Worm (Caenorhabditis elegans) whole organism, L1 larva: ENCODE results near the gene str-193.

ENCODE experiments used
- C16A3.4 ChIP-seq: fragments of 150-350 bp; optimal IDR thresholded peaks from 2 replicates; lab custom pipeline; 2014; ENCODE audit warnings: missing biosample characterization, missing genetic modification characterization
- fos-1 ChIP-seq: fragments of 150-350 bp; optimal IDR thresholded peaks from 2 replicates; lab custom pipeline; 2014; ENCODE audit warnings: missing biosample characterization, missing genetic modification characterization
- jun-1 ChIP-seq: fragments of 150-350 bp; optimal IDR thresholded peaks from 2 replicates; lab custom pipeline; 2014; ENCODE audit warnings: missing biosample characterization, missing genetic modification reagents, missing genetic modification characterization
- lin-15B ChIP-seq: fragments of 150-350 bp; sonication (generic microtip); optimal IDR thresholded peaks from 3 replicates; lab custom pipeline; 2014; ENCODE audit warnings: missing biosample characterization, missing genetic modification characterization
- lin-35 ChIP-seq, 2 experiments: fragments of 150-350 bp; optimal IDR thresholded peaks; 2 replicates each; lab custom pipeline; 2014; ENCODE audit warnings: missing biosample characterization in 2 of 2, missing genetic modification characterization in 2 of 2, missing genetic modification reagents in 2 of 2
- nhr-11 ChIP-seq: fragments of 150-350 bp; optimal IDR thresholded peaks from 2 replicates; lab custom pipeline; 2014; ENCODE audit warnings: missing biosample characterization, missing genetic modification characterization
- nhr-12 ChIP-seq: sonication (generic microtip); optimal IDR thresholded peaks from 2 replicates; lab custom pipeline; 2017; ENCODE audit warnings: missing biosample characterization, missing genetic modification characterization
- nhr-19 ChIP-seq: fragments of 200-800 bp; sonication (Bioruptor generic); conservative IDR thresholded peaks from 2 replicates; pipeline ENCODE4 v1.3.6; 2022; ENCODE audit warnings: missing genetic modification characterization, missing compliant biosample characterization
- pag-3 ChIP-seq: sonication (generic microtip); optimal IDR thresholded peaks from 2 replicates; lab custom pipeline; 2017; ENCODE audit warnings: missing genetic modification characterization, mild to moderate bottlenecking, missing compliant biosample characterization, antibody characterized with exemption, borderline replicate concordance; ENCODE audit not compliant: insufficient read depth
- snpc-4 ChIP-seq: fragments of 150-350 bp; optimal IDR thresholded peaks from 2 replicates; lab custom pipeline; 2014; ENCODE audit warnings: missing biosample characterization, missing genetic modification characterization
- tbx-2 ChIP-seq: sonication (generic microtip); optimal IDR thresholded peaks from 2 replicates; lab custom pipeline; 2016; ENCODE audit warnings: missing genetic modification characterization, missing compliant biosample characterization
- ztf-4 ChIP-seq: fragments of 150-350 bp; optimal IDR thresholded peaks from 2 replicates; lab custom pipeline; 2014; ENCODE audit warnings: missing biosample characterization, missing genetic modification characterization

DNA sequence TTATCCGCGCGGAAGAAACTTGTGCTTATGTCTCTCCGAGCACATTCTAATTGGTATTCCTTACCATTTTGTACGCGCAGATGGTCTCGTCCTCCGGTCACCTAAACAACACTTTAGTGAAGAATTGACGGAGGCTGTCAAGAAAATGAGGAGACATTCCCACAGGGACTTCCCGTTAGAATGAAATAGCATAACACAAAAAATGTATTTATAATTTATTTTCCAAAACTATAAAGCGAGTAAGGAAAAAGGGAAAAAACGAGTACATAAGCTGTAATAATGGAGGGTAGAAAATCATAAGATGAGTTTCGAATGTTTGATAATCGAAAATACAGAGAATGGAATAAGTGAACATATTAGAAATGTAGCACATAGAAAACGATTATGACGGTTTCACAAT lies 45.9 kb downstream of the str-193 start, which contains the start of gene F46B6.12:
- TF ChIP-seq ztf-4 (tag; lab: Kevin White, UChicago) (no peak), nhr-11 (no peak), lin-15B (tag; lab: Kevin White, UChicago) (no peak), nhr-19 (GFP tag; lab: Robert Waterston, UW) (no peak), pag-3 (no peak), nhr-12 (tag; lab: Kevin White, UChicago) (no peak), fos-1 (no peak), tbx-2 (tag; lab: Kevin White, UChicago) (no peak), jun-1 (no peak), C16A3.4 (tag; lab: Kevin White, UChicago) (no peak), snpc-4 (tag; lab: Kevin White, UChicago) (no peak), lin-35 (GFP tag; optimal IDR thresholded peaks at IDR 0.05; lab: Kevin White, UChicago) (no peak)
